Worm (Caenorhabditis elegans) whole organism, young adult: ENCODE measurements around the gene aldo-1.

Source experiments
- Y53G8AR.9 ChIP-seq: fragments of 200-800 bp; sonication (Bioruptor generic); conservative IDR thresholded peaks from 2 replicates; pipeline ENCODE4 v1.3.6; 2022; ENCODE audit warnings: missing genetic modification reagents, missing genetic modification characterization, missing compliant biosample characterization
- dpl-1 ChIP-seq: fragments of 150-350 bp; optimal IDR thresholded peaks from 2 replicates; lab custom pipeline; 2014; ENCODE audit warnings: missing biosample characterization, missing genetic modification reagents, missing genetic modification characterization
- egl-44 ChIP-seq: fragments of 200-800 bp; sonication (Bioruptor generic); IDR thresholded peaks from 2 replicates; pipeline ENCODE4 v1.3.6; 2022; ENCODE audit warnings: missing genetic modification reagents, missing genetic modification characterization, missing compliant biosample characterization
- unc-130 ChIP-seq: sonication (generic microtip); optimal IDR thresholded peaks from 2 replicates; lab custom pipeline; 2016; ENCODE audit warnings: missing genetic modification reagents, missing genetic modification characterization, missing compliant biosample characterization

DNA sequence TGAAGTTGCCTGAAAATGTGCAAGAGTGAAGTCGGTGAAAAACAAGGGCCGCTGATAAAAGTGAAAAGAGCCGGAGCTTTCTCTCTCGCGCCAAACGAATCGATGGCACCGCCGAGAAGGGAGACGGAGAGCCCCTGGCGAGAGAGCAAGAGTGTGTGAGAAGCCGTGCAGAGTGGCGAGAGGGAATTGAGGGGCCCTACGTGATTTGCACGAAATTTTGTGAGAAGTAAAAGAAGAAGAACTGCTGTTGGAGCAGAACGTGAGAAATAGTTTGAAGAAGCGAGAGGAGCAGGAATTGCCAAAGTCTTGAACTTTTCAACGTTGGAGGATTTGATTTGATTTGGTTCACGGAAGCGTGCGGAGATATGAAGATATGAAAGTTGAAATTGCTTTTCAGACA is at the start of gene aldo-1:
- TF ChIP-seq egl-44 (GFP tag; lab: Robert Waterston, UW) (no peak), dpl-1 (GFP tag; lab: Kevin White, UChicago) (no peak), unc-130 (no peak), Y53G8AR.9 (no peak)
